Fruit fly (Drosophila melanogaster): ENCODE measurements around the gene CG6443.

Gene CG6443

DNA sequence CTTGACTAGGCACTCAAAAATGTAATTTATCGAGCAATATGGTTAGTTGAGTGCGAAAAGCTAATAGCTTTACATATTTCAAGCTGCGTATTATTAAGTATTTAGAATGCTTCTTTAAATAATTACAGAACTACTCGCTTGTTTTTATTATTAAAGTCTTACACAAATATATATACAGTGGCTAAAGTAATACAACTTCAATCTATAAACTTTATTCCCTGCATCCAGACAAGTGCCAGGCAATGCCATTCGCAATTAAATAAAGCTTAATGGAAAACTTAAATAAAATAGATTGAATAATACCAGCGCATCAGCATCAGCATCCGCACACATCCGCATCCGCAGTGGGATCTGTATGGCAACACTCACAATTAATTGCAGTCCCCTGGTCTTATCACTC lies 22.5 kb upstream of the CG6443 start:
- TF ChIP-seq svp (GFP tag) (peak; percentile 63), esn (GFP tag; optimal IDR thresholded peaks at IDR 0.05) (no peak), CG15336 (GFP tag; IDR thresholded peaks at IDR 0.05) (no peak), Eip78C (GFP tag) (no peak), cyc (GFP tag; optimal IDR thresholded peaks at IDR 0.05) (no peak), CG3919 (GFP tag; optimal IDR thresholded peaks at IDR 0.05) (no peak), spab (GFP tag; optimal IDR thresholded peaks at IDR 0.05) (no peak), CG11294 (GFP tag; IDR thresholded peaks at IDR 0.05) (no peak)

DNA sequence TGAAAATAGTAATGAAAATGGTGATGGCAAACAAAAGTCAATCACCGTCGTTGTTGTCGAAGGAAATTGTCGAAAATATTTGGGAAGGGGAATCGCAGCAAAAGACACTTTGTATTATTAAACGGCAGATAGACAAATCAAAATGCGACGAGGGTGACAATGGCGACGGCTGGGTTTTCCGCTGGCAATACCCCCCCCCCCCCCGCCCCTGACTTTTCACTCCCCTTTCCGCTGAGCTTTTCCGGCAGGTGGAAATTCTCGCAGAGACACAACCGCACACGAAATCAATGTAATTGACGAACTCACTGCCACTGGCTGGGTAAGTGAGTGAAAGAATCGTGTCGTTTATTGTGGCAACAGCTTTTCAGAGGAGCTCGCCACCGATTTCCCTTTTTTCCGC lies 20.7 kb upstream of the CG6443 start:
- TF ChIP-seq CG6163 (GFP tag; IDR thresholded peaks at IDR 0.05) (no peak), cyc (GFP tag; optimal IDR thresholded peaks at IDR 0.05) (no peak), Hr38 (GFP tag; optimal IDR thresholded peaks at IDR 0.05) (no peak), CG8319 (GFP tag; optimal IDR thresholded peaks at IDR 0.05) (no peak), CG6854 (GFP tag; optimal IDR thresholded peaks at IDR 0.05) (no peak), eg (GFP tag; IDR thresholded peaks at IDR 0.05) (no peak), vri (GFP tag; optimal IDR thresholded peaks at IDR 0.05) (no peak), CG6792 (GFP tag; optimal IDR thresholded peaks at IDR 0.05) (no peak), Lpt (GFP tag; optimal IDR thresholded peaks at IDR 0.05) (no peak), CG8632 (GFP tag; optimal IDR thresholded peaks at IDR 0.05) (no peak), CG15336 (GFP tag; IDR thresholded peaks at IDR 0.05) (no peak), Eip75B (GFP tag; optimal IDR thresholded peaks at IDR 0.05) (no peak), CG6808 (GFP tag; optimal IDR thresholded peaks at IDR 0.05) (no peak)

DNA sequence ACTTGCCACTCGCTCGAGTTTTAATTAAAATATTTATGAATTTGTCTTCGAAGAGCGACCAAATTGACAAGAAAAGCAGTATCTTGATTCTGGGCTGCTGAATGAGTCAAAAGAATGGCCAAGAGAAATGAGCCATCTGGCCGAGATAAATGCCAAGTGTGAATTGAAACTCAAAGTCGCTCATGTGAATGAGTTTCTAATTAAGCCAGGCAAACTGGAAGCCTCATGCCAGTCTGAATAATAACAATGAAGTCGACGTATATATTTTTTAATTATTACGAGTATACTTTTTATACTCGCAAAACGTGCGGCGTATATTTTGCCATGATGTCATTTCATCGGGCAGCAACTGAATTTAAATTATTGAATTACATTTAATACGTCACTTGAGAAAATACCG lies 19.4 kb upstream of the CG6443 start, which contains the start of gene Lip2:
Lip2 (minus strand) TSS at position 101 of the 400 bp plus-strand sequence.
- TF ChIP-seq CG10669 (GFP tag; optimal IDR thresholded peaks at IDR 0.05) (no peak), CG6854 (GFP tag; optimal IDR thresholded peaks at IDR 0.05) (no peak), CG9139 (GFP tag; optimal IDR thresholded peaks at IDR 0.05) (no peak), CG8119 (GFP tag; IDR thresholded peaks at IDR 0.05) (no peak), CG7368 (GFP tag; optimal IDR thresholded peaks at IDR 0.05) (no peak), fd85E (GFP tag; optimal IDR thresholded peaks at IDR 0.05) (no peak), CG34406 (GFP tag; optimal IDR thresholded peaks at IDR 0.05) (no peak), fd59A (GFP tag; optimal IDR thresholded peaks at IDR 0.05) (no peak), pdm3 (GFP tag; optimal IDR thresholded peaks at IDR 0.05) (no peak), topi (GFP tag; optimal IDR thresholded peaks at IDR 0.05) (no peak), cyc (GFP tag; optimal IDR thresholded peaks at IDR 0.05) (no peak)

DNA sequence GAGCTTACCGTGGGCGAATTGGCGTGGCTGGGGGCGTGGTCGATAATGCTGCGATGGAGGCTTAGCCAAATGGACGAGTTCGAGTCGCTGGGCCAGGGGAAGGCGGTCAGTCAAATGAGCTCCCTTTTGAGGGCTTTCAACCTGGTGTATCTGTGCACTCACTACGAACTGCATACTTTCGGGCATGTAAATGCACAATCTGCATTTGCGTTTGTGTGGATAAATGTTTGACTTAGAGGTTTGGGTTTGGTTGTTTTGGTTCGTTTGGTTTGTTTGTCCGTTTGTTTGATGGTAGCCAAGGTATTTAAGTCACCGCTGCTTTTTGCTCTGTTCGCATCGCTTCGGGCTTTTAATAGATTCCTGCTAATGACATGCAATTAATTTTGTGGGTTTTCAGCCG lies 17.6 kb upstream of the CG6443 start:
- no peak for TF ChIP-seq ss (GFP tag; optimal IDR thresholded peaks at IDR 0.05)
- TF ChIP-seq CG3919 (GFP tag; optimal IDR thresholded peaks at IDR 0.05), result no peak
- no peak for TF ChIP-seq CG8119 (GFP tag; IDR thresholded peaks at IDR 0.05)
- TF ChIP-seq acj6 (GFP tag; optimal IDR thresholded peaks at IDR 0.05), result no peak
- TF ChIP-seq CG32006 (GFP tag; optimal IDR thresholded peaks at IDR 0.05), result no peak
- TF ChIP-seq CG6854 (GFP tag; optimal IDR thresholded peaks at IDR 0.05), result no peak
- no peak for TF ChIP-seq CG10669 (GFP tag; optimal IDR thresholded peaks at IDR 0.05)
- no peak for TF ChIP-seq dac (GFP tag; optimal IDR thresholded peaks at IDR 0.05)

DNA sequence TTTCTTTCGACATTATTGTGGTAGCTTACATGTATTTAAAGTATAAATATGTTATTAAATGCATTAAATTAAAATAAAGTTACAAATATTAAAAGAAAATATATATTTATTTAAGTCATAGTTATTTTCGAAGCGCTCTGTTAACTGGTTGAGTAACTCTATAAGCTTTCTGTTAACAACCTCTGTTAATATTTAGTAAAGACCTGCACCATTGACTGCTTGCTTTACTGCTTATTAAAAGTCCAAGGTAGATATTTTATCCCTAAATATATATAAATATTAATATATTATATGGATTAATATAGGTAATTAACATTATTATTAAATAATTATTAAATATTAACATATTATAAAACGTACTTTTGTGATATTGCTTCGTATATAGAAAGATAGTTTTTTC lies 7.2 kb upstream of the CG6443 start:
- TF ChIP-seq CG1621 (tag; optimal IDR thresholded peaks at IDR 0.05), result no peak
- TF ChIP-seq CG4318 (GFP tag; optimal IDR thresholded peaks at IDR 0.05), result no peak
- no peak for TF ChIP-seq Eip78C (GFP tag)
- TF ChIP-seq Hr4 (GFP tag; optimal IDR thresholded peaks at IDR 0.05), result no peak
- no peak for TF ChIP-seq CG31627 (GFP tag; optimal IDR thresholded peaks at IDR 0.05)
- TF ChIP-seq lz (GFP tag; optimal IDR thresholded peaks at IDR 0.05), result no peak
- TF ChIP-seq CG8119 (GFP tag; IDR thresholded peaks at IDR 0.05), result no peak

Data from whole organism, prepupa.